Worm (Caenorhabditis elegans): ENCODE measurements around the gene K09A11.1.

Gene K09A11.1

DNA sequence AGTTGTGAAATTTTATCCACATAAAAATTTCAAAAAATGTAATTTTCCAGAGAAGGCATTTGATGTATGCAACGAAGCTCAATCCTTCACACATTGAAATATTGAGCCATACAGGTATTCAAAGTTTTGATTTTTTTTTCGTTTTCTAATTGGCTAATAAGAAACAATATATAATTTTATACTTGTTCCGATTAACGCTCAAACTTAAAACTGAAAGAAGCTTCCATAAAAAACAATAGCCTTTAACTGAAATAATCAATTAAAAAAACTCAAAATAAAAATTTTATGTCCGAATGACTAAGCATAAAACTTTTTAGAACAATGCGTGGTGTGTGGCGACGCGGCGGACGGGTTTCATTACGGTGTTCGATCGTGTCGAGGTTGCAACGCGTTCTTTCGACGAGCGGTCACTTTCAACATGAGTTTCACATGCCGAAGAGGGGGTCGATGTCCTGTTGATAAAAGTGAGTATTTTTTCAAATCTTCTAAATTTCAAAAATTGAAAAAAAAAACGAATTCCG is 10.3 kb upstream of the K09A11.1 start, which contains the start of gene nhr-32:
Gene nhr-32 (plus strand): TSS at position 51 of the 521 bp plus-strand sequence.
- no peak for TF ChIP-seq snpc-1.3 (tag; optimal IDR thresholded peaks at IDR 0.05; ENCODE audit: insufficient read depth)

DNA sequence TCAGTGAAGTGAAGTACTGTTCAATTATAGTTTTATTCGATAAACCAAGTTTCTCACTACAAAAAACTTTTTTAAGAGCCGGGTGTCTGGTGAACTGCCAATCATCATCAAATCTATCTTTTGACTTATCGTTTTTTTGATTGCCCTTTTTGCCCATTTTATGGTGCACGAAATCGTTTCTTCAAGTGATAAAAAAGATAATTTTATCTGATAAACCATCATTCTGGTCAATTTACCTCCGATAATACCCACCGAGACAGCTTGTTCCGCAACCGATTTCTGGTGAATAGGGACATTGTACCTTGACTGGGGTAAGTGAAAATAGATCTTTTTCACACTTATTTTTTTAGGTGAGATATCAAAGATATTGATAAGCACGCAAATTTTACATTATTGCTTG is 4.7 kb upstream of the K09A11.1 start, which contains the start of gene K08H2.10:
Gene K08H2.10 (plus strand): TSS at position 230 of the 400 bp plus-strand sequence.
- TF ChIP-seq F52B5.7 (tag; optimal IDR thresholded peaks at IDR 0.05) (no peak), Y95B8A.8 (GFP tag; IDR thresholded peaks at IDR 0.05) (no peak), K11D2.4 (GFP tag; IDR thresholded peaks at IDR 0.05) (no peak), nhr-80 (tag; optimal IDR thresholded peaks at IDR 0.05) (peak; percentile 93), let-607 (tag; optimal IDR thresholded peaks at IDR 0.05) (peak in 1 of 2 experiments; percentile 30), unc-62 (GFP tag; optimal IDR thresholded peaks at IDR 0.05) (peak; percentile 21), dpl-1 (GFP tag; optimal IDR thresholded peaks at IDR 0.05) (no peak), hrde-1 (tag; optimal IDR thresholded peaks at IDR 0.05; ENCODE audit: borderline replicate concordance) (no peak), ztf-22 (GFP tag; optimal IDR thresholded peaks at IDR 0.05) (peak; percentile 2), tbp1 (GFP tag; optimal IDR thresholded peaks at IDR 0.05) (peak; percentile 33), ets-4 (GFP tag; optimal IDR thresholded peaks at IDR 0.05) (peak; percentile 68)

DNA sequence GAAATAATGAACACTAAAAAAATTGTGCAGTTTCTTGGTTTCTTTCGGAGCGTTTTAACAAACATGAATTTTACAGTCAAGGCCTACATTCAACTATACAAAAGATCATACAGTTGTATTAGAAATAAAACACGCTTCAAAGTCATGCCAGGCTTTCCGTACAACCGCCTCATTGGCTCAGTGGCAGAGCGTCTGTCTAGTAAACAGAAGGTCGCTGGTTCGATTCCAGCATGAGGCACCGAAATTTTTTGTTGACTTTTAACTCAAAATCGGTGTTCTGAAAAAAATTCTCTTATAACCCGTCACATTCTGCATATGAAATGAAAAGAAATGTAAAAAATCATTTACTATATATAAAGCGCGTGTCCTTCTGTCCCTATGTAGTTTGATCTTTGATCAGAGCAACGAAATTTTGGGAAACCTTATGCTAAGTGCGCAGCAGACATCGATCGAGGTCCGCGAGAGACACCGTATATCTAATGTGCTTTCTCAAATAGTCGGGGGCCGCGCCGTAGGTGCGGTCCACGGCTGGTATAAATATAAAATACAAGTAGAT is 1.2 kb upstream of the K09A11.1 start:
- TF ChIP-seq snpc-1.3 (tag; optimal IDR thresholded peaks at IDR 0.05; ENCODE audit: insufficient read depth) (peak; percentile 27), B0035.1 (tag; optimal IDR thresholded peaks at IDR 0.05) (peak; percentile 5), D2030.7 (GFP tag; IDR thresholded peaks at IDR 0.05) (0 out of 2 replicates have a peak, but pooled peaks have one; percentile 16), ZK185.1 (tag; optimal IDR thresholded peaks at IDR 0.05; ENCODE audit: poor library complexity, severe bottlenecking) (peak; percentile 10), pbrm-1 (GFP tag; IDR thresholded peaks at IDR 0.05) (peak; percentile 58; the same call in 1 of the 2 replicates), madf-10 (tag; optimal IDR thresholded peaks at IDR 0.05) (peak; percentile 31), nhr-90 (tag; optimal IDR thresholded peaks at IDR 0.05) (peak; percentile 36), snpc-1.1 (tag; optimal IDR thresholded peaks at IDR 0.05; ENCODE audit: insufficient read depth) (peak; percentile 24), rpc-1 (optimal IDR thresholded peaks at IDR 0.05) (peak; percentile 69), rpc-1 (tag; optimal IDR thresholded peaks at IDR 0.05) (peak; percentile 84), die-1 (tag; optimal IDR thresholded peaks at IDR 0.05) (peak; percentile 74), tbp1 (GFP tag; optimal IDR thresholded peaks at IDR 0.05) (peak; percentile 86), dox-1 (GFP tag; IDR thresholded peaks at IDR 0.05) (0 out of 2 replicates have a peak, but pooled peaks have one; percentile 17), egl-18 (GFP tag; IDR thresholded peaks at IDR 0.05) (0 out of 2 replicates have a peak, but pooled peaks have one; percentile 16), ztf-18 (tag; optimal IDR thresholded peaks at IDR 0.05) (peak; percentile 10), B0261.1 (tag; optimal IDR thresholded peaks at IDR 0.05) (peak; percentile 66), snpc-4 (GFP tag; optimal IDR thresholded peaks at IDR 0.05) (peak; percentile 68), snpc-4 (tag; optimal IDR thresholded peaks at IDR 0.05) (peak in 3 of 4 experiments; percentile 63 to 91 (median 86)), hmg-1.2 (GFP tag; IDR thresholded peaks at IDR 0.05) (peak; percentile 38), rec-8 (tag; optimal IDR thresholded peaks at IDR 0.05) (peak in 1 of 2 experiments; percentile 38), snpc-3.4 (tag; optimal IDR thresholded peaks at IDR 0.05) (peak; percentile 37), nhr-80 (tag; optimal IDR thresholded peaks at IDR 0.05) (peak; percentile 8)

DNA sequence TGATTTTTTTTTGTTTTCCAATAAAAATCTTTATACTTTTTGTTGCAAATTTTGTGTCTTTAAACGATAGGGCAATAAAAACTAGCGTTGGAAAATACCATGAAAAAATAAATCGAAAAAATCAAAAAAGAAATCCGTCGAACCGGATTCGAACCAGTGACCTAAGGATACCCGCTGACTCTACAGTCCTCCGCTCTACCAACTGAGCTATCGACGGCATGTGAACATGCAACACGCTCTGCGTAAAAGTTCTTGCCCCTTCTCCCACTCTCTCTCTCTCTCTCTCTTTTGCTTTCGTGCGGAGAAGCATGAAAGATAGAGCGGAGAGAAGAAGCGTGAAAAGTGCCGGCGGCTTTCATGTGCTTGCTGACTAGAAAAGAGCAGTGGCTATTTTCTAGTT is 2.3 kb downstream of the K09A11.1 start:
- TF ChIP-seq hmg-20 (GFP tag; IDR thresholded peaks at IDR 0.05) (peak; percentile 35; the same call in 1 of the 2 replicates), snpc-1.3 (tag; optimal IDR thresholded peaks at IDR 0.05; ENCODE audit: insufficient read depth) (no peak), zim-3 (tag; optimal IDR thresholded peaks at IDR 0.05) (peak; percentile 65), let-526 (GFP tag; IDR thresholded peaks at IDR 0.05) (0 out of 2 replicates have a peak, but pooled peaks have one; percentile 49), hlh-26 (GFP tag; conservative IDR thresholded peaks at IDR 0.05) (no peak), ceh-91 (GFP tag; IDR thresholded peaks at IDR 0.05) (no peak), egl-44 (GFP tag; IDR thresholded peaks at IDR 0.05) (peak; percentile 83), hmg-1.2 (GFP tag; IDR thresholded peaks at IDR 0.05) (peak; percentile 83), snpc-1.1 (tag; optimal IDR thresholded peaks at IDR 0.05; ENCODE audit: insufficient read depth) (no peak), lin-40 (tag; optimal IDR thresholded peaks at IDR 0.05) (peak; percentile 76), lin-54 (GFP tag; optimal IDR thresholded peaks at IDR 0.05) (no peak), Y53F4B.3 (GFP tag; IDR thresholded peaks at IDR 0.05) (no peak), ekl-4 (GFP tag; IDR thresholded peaks at IDR 0.05) (peak; percentile 82)

All from whole organism, young adult.